Fruit fly (Drosophila melanogaster) whole organism, embryonic: Measurements from ENCODE around the gene Agxt.

Source experiments
- Adf1 ChIP-seq: fragments of 200-800 bp; sonication (Bioruptor generic); IDR thresholded peaks from 2 replicates; pipeline ENCODE4 v1.3.6; 2022; ENCODE audit warnings: missing biosample characterization, missing genetic modification characterization
- Bteb2 ChIP-seq: fragments of 200-800 bp; sonication (Bioruptor generic); optimal IDR thresholded peaks from 2 replicates; lab custom pipeline; 2016; ENCODE audit warnings: missing biosample characterization, missing genetic modification characterization
- CG11456 ChIP-seq: fragments of 200-800 bp; sonication (Bioruptor generic); IDR thresholded peaks from 3 replicates; pipeline ENCODE4 v1.3.6; 2022; ENCODE audit warnings: missing biosample characterization, missing genetic modification characterization
- CG11504 ChIP-seq: fragments of 200-800 bp; sonication (Bioruptor generic); optimal IDR thresholded peaks from 3 replicates; lab custom pipeline; 2019; ENCODE audit warnings: missing biosample characterization, mild to moderate bottlenecking, missing genetic modification characterization, moderate library complexity
- CG14014 ChIP-seq: fragments of 200-800 bp; sonication (Bioruptor generic); IDR thresholded peaks from 2 replicates; pipeline ENCODE4 v1.3.6; 2022; ENCODE audit warnings: missing biosample characterization, missing genetic modification characterization
- CG14050 ChIP-seq: fragments of 200-800 bp; sonication (Bioruptor generic); IDR thresholded peaks from 3 replicates; pipeline ENCODE4 v1.3.6; 2022; ENCODE audit warnings: missing biosample characterization, missing genetic modification characterization
- CG14965 ChIP-seq: fragments of 200-800 bp; sonication (Bioruptor generic); optimal IDR thresholded peaks from 2 replicates; lab custom pipeline; 2016; ENCODE audit warnings: missing biosample characterization, missing genetic modification characterization, borderline replicate concordance
- CG15269 ChIP-seq: fragments of 200-800 bp; sonication (Bioruptor generic); optimal IDR thresholded peaks from 2 replicates; lab custom pipeline; 2018; ENCODE audit warnings: missing biosample characterization, mild to moderate bottlenecking, missing genetic modification characterization, moderate library complexity
- CG17359 ChIP-seq: fragments of 200-800 bp; sonication (Bioruptor generic); optimal IDR thresholded peaks from 3 replicates; lab custom pipeline; 2018; ENCODE audit warnings: missing biosample characterization, mild to moderate bottlenecking, missing genetic modification characterization, moderate library complexity
- CG18764 ChIP-seq: fragments of 200-800 bp; sonication (Bioruptor generic); optimal IDR thresholded peaks from 3 replicates; lab custom pipeline; 2016; ENCODE audit warnings: missing biosample characterization, missing genetic modification characterization
- CG2116 ChIP-seq: fragments of 200-800 bp; sonication (Bioruptor generic); optimal IDR thresholded peaks from 3 replicates; lab custom pipeline; 2018; ENCODE audit warnings: missing biosample characterization, mild to moderate bottlenecking, missing genetic modification characterization
- CG2120 ChIP-seq: fragments of 200-800 bp; sonication (Bioruptor generic); optimal IDR thresholded peaks from 3 replicates; lab custom pipeline; 2016; ENCODE audit warnings: missing biosample characterization, missing genetic modification characterization
- CG2678 ChIP-seq: fragments of 200-800 bp; sonication (Bioruptor generic); optimal IDR thresholded peaks from 3 replicates; lab custom pipeline; 2019; ENCODE audit warnings: missing biosample characterization, mild to moderate bottlenecking, missing genetic modification characterization, moderate library complexity
- CG6272 ChIP-seq: fragments of 200-800 bp; sonication (Bioruptor generic); IDR thresholded peaks from 2 replicates; pipeline ENCODE4 v1.3.6; 2022; ENCODE audit warnings: missing biosample characterization, missing genetic modification characterization
- CG6689 ChIP-seq: fragments of 200-800 bp; sonication (Bioruptor generic); IDR thresholded peaks from 2 replicates; pipeline ENCODE4 v1.3.6; 2022; ENCODE audit warnings: missing biosample characterization, missing genetic modification characterization
- CG7839 ChIP-seq: fragments of 200-800 bp; sonication (Bioruptor generic); optimal IDR thresholded peaks from 3 replicates; lab custom pipeline; 2018; ENCODE audit warnings: missing biosample characterization, mild to moderate bottlenecking, missing genetic modification characterization, moderate library complexity
- CG9817 ChIP-seq: fragments of 200-800 bp; sonication (Bioruptor generic); optimal IDR thresholded peaks from 2 replicates; lab custom pipeline; 2018; ENCODE audit warnings: missing biosample characterization, mild to moderate bottlenecking, missing genetic modification characterization, moderate library complexity
- CTCF ChIP-seq: fragments of 200-800 bp; sonication (Bioruptor generic); optimal IDR thresholded peaks from 2 replicates; lab custom pipeline; 2017; ENCODE audit warnings: missing biosample characterization, mild to moderate bottlenecking, missing genetic modification characterization, moderate library complexity
- CoRest ChIP-seq: fragments of 200-800 bp; sonication (Bioruptor generic); optimal IDR thresholded peaks from 3 replicates; lab custom pipeline; 2018; ENCODE audit warnings: missing biosample characterization, mild to moderate bottlenecking, missing genetic modification characterization, moderate library complexity
- Dref ChIP-seq: fragments of 200-800 bp; sonication (Bioruptor generic); IDR thresholded peaks from 2 replicates; pipeline ENCODE4 v1.3.6; 2022; ENCODE audit warnings: missing biosample characterization, missing genetic modification characterization
- Ets65A ChIP-seq: fragments of 200-800 bp; sonication (Bioruptor generic); peaks from one replicate; lab custom pipeline; 2016; ENCODE audit warnings: missing biosample characterization, missing genetic modification characterization
- Fer1 ChIP-seq: fragments of 200-800 bp; sonication (Bioruptor generic); optimal IDR thresholded peaks from 2 replicates; lab custom pipeline; 2017; ENCODE audit warnings: missing biosample characterization, mild to moderate bottlenecking, missing genetic modification characterization
- Fer2 ChIP-seq: fragments of 200-800 bp; sonication (Bioruptor generic); optimal IDR thresholded peaks from 2 replicates; lab custom pipeline; 2018; ENCODE audit warnings: missing biosample characterization, mild to moderate bottlenecking, missing genetic modification characterization, moderate library complexity
- HLHmδ ChIP-seq: fragments of 200-800 bp; sonication (Bioruptor generic); optimal IDR thresholded peaks from 2 replicates; lab custom pipeline; 2018; ENCODE audit warnings: missing biosample characterization, mild to moderate bottlenecking, missing genetic modification characterization, moderate library complexity
- Meics ChIP-seq: fragments of 200-800 bp; sonication (Bioruptor generic); optimal IDR thresholded peaks from 2 replicates; lab custom pipeline; 2017; ENCODE audit warnings: missing biosample characterization, mild to moderate bottlenecking, missing genetic modification characterization
- Pdp1 ChIP-seq, 2 experiments: fragments of 200-800 bp; sonication (Bioruptor generic); optimal IDR thresholded peaks; 3 replicates each; lab custom pipeline; 2016; ENCODE audit warnings: missing biosample characterization in 2 of 2, missing genetic modification characterization in 2 of 2, mild to moderate bottlenecking in 1 of 2, moderate library complexity in 1 of 2
- Poxn ChIP-seq: fragments of 200-800 bp; sonication (Bioruptor generic); IDR thresholded peaks from 2 replicates; pipeline ENCODE4 v1.3.6; 2022; ENCODE audit warnings: missing biosample characterization, missing genetic modification characterization
- Rfx ChIP-seq: fragments of 200-800 bp; sonication (Bioruptor generic); IDR thresholded peaks from 2 replicates; pipeline ENCODE4 v1.3.6; 2022; ENCODE audit warnings: missing biosample characterization, missing genetic modification characterization
- Xbp1 ChIP-seq: fragments of 200-800 bp; sonication (Bioruptor generic); optimal IDR thresholded peaks from 3 replicates; lab custom pipeline; 2016; ENCODE audit warnings: missing biosample characterization, mild to moderate bottlenecking, missing genetic modification characterization
- chinmo ChIP-seq: fragments of 200-800 bp; sonication (Bioruptor generic); IDR thresholded peaks from 4 replicates; pipeline ENCODE4 v1.3.6; 2022; ENCODE audit warnings: missing biosample characterization, missing genetic modification characterization; ENCODE audit not compliant: partially characterized antibody
- crol ChIP-seq: fragments of 200-800 bp; sonication (Bioruptor generic); IDR thresholded peaks from 2 replicates; pipeline ENCODE4 v1.3.6; 2022; ENCODE audit warnings: missing biosample characterization, missing genetic modification characterization
- dati ChIP-seq: fragments of 200-800 bp; sonication (Bioruptor generic); IDR thresholded peaks from 2 replicates; pipeline ENCODE4 v1.3.6; 2022; ENCODE audit warnings: missing biosample characterization, missing genetic modification characterization
- dmrt99B ChIP-seq: fragments of 200-800 bp; sonication (Bioruptor generic); optimal IDR thresholded peaks from 2 replicates; lab custom pipeline; 2018; ENCODE audit warnings: missing biosample characterization, mild to moderate bottlenecking, missing genetic modification characterization, moderate library complexity
- ems ChIP-seq: fragments of 200-800 bp; sonication (Bioruptor generic); optimal IDR thresholded peaks from 3 replicates; lab custom pipeline; 2016; ENCODE audit warnings: missing biosample characterization, missing genetic modification characterization
- fd96Cb ChIP-seq: fragments of 200-800 bp; sonication (Bioruptor generic); optimal IDR thresholded peaks from 2 replicates; lab custom pipeline; 2018; ENCODE audit warnings: missing biosample characterization, mild to moderate bottlenecking, missing genetic modification characterization, moderate library complexity
- gcm ChIP-seq: fragments of 200-800 bp; sonication (Bioruptor generic); optimal IDR thresholded peaks from 2 replicates; lab custom pipeline; 2019; ENCODE audit warnings: missing biosample characterization, mild to moderate bottlenecking, missing genetic modification characterization, moderate library complexity
- gfzf ChIP-seq: fragments of 200-800 bp; sonication (Bioruptor generic); optimal IDR thresholded peaks from 2 replicates; lab custom pipeline; 2016; ENCODE audit warnings: missing biosample characterization, mild to moderate bottlenecking, missing genetic modification characterization, moderate library complexity
- gsb-n ChIP-seq: fragments of 200-800 bp; sonication (Bioruptor generic); optimal IDR thresholded peaks from 3 replicates; lab custom pipeline; 2018; ENCODE audit warnings: missing biosample characterization, mild to moderate bottlenecking, missing genetic modification characterization
- hkb ChIP-seq, 2 experiments: fragments of 200-800 bp in 1 of 2; fragments of >200 bp in 1 of 2; sonication (Bioruptor generic) in 1 of 2; IDR thresholded peaks in 1 of 2; optimal IDR thresholded peaks in 1 of 2; 2 replicates each; pipeline versions ENCODE4 v1.3.6 to Lab custom; 2017 to 2022; ENCODE audit warnings: missing biosample characterization in 1 of 2, missing genetic modification characterization in 1 of 2
- lab ChIP-seq: fragments of 200-800 bp; sonication (Bioruptor generic); optimal IDR thresholded peaks from 3 replicates; lab custom pipeline; 2017; ENCODE audit warnings: missing biosample characterization, missing genetic modification characterization, mild to moderate bottlenecking, moderate library complexity, missing genetic modification reagents
- lbe ChIP-seq: fragments of 200-800 bp; sonication (Bioruptor generic); optimal IDR thresholded peaks from 2 replicates; lab custom pipeline; 2016; ENCODE audit warnings: missing biosample characterization, mild to moderate bottlenecking, missing genetic modification characterization
- mam ChIP-seq: fragments of 200-800 bp; sonication (Bioruptor generic); optimal IDR thresholded peaks from 3 replicates; lab custom pipeline; 2016; ENCODE audit warnings: missing biosample characterization, missing genetic modification characterization
- mirr ChIP-seq: fragments of 200-800 bp; sonication (Bioruptor generic); optimal IDR thresholded peaks from 3 replicates; lab custom pipeline; 2018; ENCODE audit warnings: missing biosample characterization, mild to moderate bottlenecking, missing genetic modification characterization
- nau ChIP-seq: fragments of 200-800 bp; sonication (Bioruptor generic); optimal IDR thresholded peaks from 3 replicates; lab custom pipeline; 2017; ENCODE audit warnings: missing biosample characterization, mild to moderate bottlenecking, missing genetic modification characterization, missing genetic modification reagents
- pita ChIP-seq: fragments of 200-800 bp; sonication (Bioruptor generic); optimal IDR thresholded peaks from 2 replicates; lab custom pipeline; 2017; ENCODE audit warnings: missing biosample characterization, mild to moderate bottlenecking, missing genetic modification characterization
- sens ChIP-seq: fragments of 200-800 bp; sonication (Bioruptor generic); peaks from one replicate; lab custom pipeline; 2016; ENCODE audit warnings: missing biosample characterization, missing genetic modification characterization
- sim ChIP-seq: fragments of 200-800 bp; sonication (Bioruptor generic); IDR thresholded peaks from 2 replicates; pipeline ENCODE4 v1.3.6; 2022; ENCODE audit warnings: missing biosample characterization, missing genetic modification characterization
- sna ChIP-seq: fragments of 200-800 bp; sonication (Bioruptor generic); IDR thresholded peaks from 2 replicates; pipeline ENCODE4 v1.3.6; 2022; ENCODE audit warnings: missing biosample characterization, missing genetic modification characterization; ENCODE audit not compliant: partially characterized antibody
- tio ChIP-seq: fragments of 200-800 bp; sonication (Bioruptor generic); optimal IDR thresholded peaks from 2 replicates; lab custom pipeline; 2017; ENCODE audit warnings: missing biosample characterization, missing genetic modification characterization, inconsistent platforms
- ttk ChIP-seq: fragments of 200-800 bp; sonication (Bioruptor generic); IDR thresholded peaks from 2 replicates; pipeline ENCODE4 v2.1.2; 2022; ENCODE audit warnings: missing biosample characterization, missing genetic modification characterization
- usp ChIP-seq: fragments of >200 bp; optimal IDR thresholded peaks from 2 replicates; lab custom pipeline; 2017; ENCODE audit warnings: missing biosample characterization, missing genetic modification characterization

Gene Agxt

dm6 chrX:6528508-6528998, at the start of gene Agxt (continued):
- TF ChIP-seq CG9817 (no peak), CoRest (tag; lab: Kevin White, UChicago) (no peak), CG6689 (GFP tag; lab: Robert Waterston, UW) (0 out of 2 replicates have a peak, but pooled peaks have one; percentile 19), CG11504 (tag; lab: Kevin White, UChicago) (peak; percentile 28), CG18764 (no peak), ttk (GFP tag; lab: Robert Waterston, UW) (no peak), CG2678 (tag; lab: Kevin White, UChicago) (peak; percentile 44), fd96Cb (tag; lab: Kevin White, UChicago) (peak; percentile 12), CG6272 (GFP tag; lab: Robert Waterston, UW) (no peak), mirr (GFP tag; lab: Kevin White, UChicago) (no peak), CG14014 (GFP tag; lab: Robert Waterston, UW) (0 out of 2 replicates have a peak, but pooled peaks have one; percentile 10), CG14050 (GFP tag; lab: Robert Waterston, UW) (no peak), gsb-n (tag; lab: Kevin White, UChicago) (no peak), Adf1 (GFP tag; lab: Robert Waterston, UW) (no peak), CG11456 (GFP tag; lab: Robert Waterston, UW) (peak; percentile 61; the same call in 2 of the 3 replicates), gcm (no peak), CG7839 (tag; lab: Kevin White, UChicago) (peak; percentile 42), lab (GFP tag; lab: Kevin White, UChicago) (peak; percentile 58), usp (GFP tag; lab: Kevin White, UChicago) (no peak), Poxn (no peak), tio (no peak), Rfx (GFP tag; lab: Robert Waterston, UW) (peak; percentile 56; the same call in 1 of the 2 replicates), CG2120 (GFP tag; lab: Kevin White, UChicago) (peak; percentile 48), Ets65A (GFP tag; lab: Kevin White, UChicago) (no peak), CG2116 (GFP tag; lab: Kevin White, UChicago) (no peak), CG15269 (peak; percentile 15), mam (GFP tag; lab: Kevin White, UChicago) (peak; percentile 17), crol (GFP tag; lab: Robert Waterston, UW) (no peak), HLHmδ (no peak), Fer1 (GFP tag; lab: Kevin White, UChicago) (peak; percentile 0), lbe (GFP tag; lab: Kevin White, UChicago) (no peak), CTCF (GFP tag; lab: Kevin White, UChicago) (no peak), Dref (no peak), nau (GFP tag; lab: Kevin White, UChicago) (no peak), Bteb2 (peak; percentile 1), Xbp1 (GFP tag; lab: Kevin White, UChicago) (no peak), Meics (GFP tag; lab: Kevin White, UChicago) (peak; percentile 38), hkb (optimal IDR thresholded peaks at IDR 0.05; lab: Kevin White, UChicago) (no peak), hkb (GFP tag; IDR thresholded peaks at IDR 0.05; lab: Robert Waterston, UW) (peak; percentile 38; the same call in 1 of the 2 replicates), sim (GFP tag; lab: Robert Waterston, UW) (no peak), CG14965 (GFP tag; lab: Kevin White, UChicago) (no peak), sna (GFP tag; lab: Robert Waterston, UW) (no peak), dati (GFP tag; lab: Robert Waterston, UW) (no peak), gfzf (GFP tag; lab: Kevin White, UChicago) (no peak), ems (peak; percentile 22), pita (GFP tag; lab: Kevin White, UChicago) (no peak), chinmo (GFP tag; lab: Robert Waterston, UW) (0 out of 4 replicates have a peak, but pooled peaks have one; percentile 26), Fer2 (tag; lab: Kevin White, UChicago) (no peak), dmrt99B (peak; percentile 27), CG17359 (tag; lab: Kevin White, UChicago) (peak; percentile 19), sens (no peak), Pdp1 (GFP tag; optimal IDR thresholded peaks at IDR 0.05; lab: Kevin White, UChicago) (no peak)
